Fruit fly (Drosophila melanogaster): Measurements from ENCODE around the gene Task7.

dm6 chr3R:9437618-9438017, 25.5 kb upstream of the Task7 start:
- TF ChIP-seq Clk (GFP tag; optimal IDR thresholded peaks at IDR 0.05): no peak
- no peak for TF ChIP-seq bab1 (GFP tag; optimal IDR thresholded peaks at IDR 0.05)
- TF ChIP-seq kay (GFP tag; ENCODE audit: borderline replicate concordance): no peak
- TF ChIP-seq toe (GFP tag; optimal IDR thresholded peaks at IDR 0.05): no peak
- TF ChIP-seq CG12768 (GFP tag; optimal IDR thresholded peaks at IDR 0.05): no peak
- TF ChIP-seq tj (GFP tag; optimal IDR thresholded peaks at IDR 0.05): no peak

Data from whole organism, adult.